Fruit fly (Drosophila melanogaster): Measurements from ENCODE around the gene Tak1.

Tak1 gene

dm6 chrX:20501040-20501609, 23.6 kb downstream of the Tak1 start (continued):
- TF ChIP-seq Atf-2 (GFP tag; optimal IDR thresholded peaks at IDR 0.05) (peak; percentile 10), danr (GFP tag; IDR thresholded peaks at IDR 0.05) (no peak), PHDP (tag; optimal IDR thresholded peaks at IDR 0.05) (peak; percentile 25), CG12744 (GFP tag; optimal IDR thresholded peaks at IDR 0.05) (no peak), CG7271 (tag; optimal IDR thresholded peaks at IDR 0.05) (no peak), twi (tag; optimal IDR thresholded peaks at IDR 0.05) (no peak), ac (GFP tag; optimal IDR thresholded peaks at IDR 0.05) (no peak), fd3F (GFP tag; optimal IDR thresholded peaks at IDR 0.05) (peak; percentile 11), sqz (GFP tag; optimal IDR thresholded peaks at IDR 0.05) (no peak), fd64A (GFP tag; optimal IDR thresholded peaks at IDR 0.05) (no peak), mirr (GFP tag; optimal IDR thresholded peaks at IDR 0.05) (no peak), CG10462 (GFP tag; optimal IDR thresholded peaks at IDR 0.05) (no peak), az2 (GFP tag; optimal IDR thresholded peaks at IDR 0.05) (peak; percentile 46), CG15601 (tag; optimal IDR thresholded peaks at IDR 0.05) (no peak), CG15011 (GFP tag; optimal IDR thresholded peaks at IDR 0.05) (no peak), CG12659 (GFP tag; optimal IDR thresholded peaks at IDR 0.05) (no peak), al (GFP tag; IDR thresholded peaks at IDR 0.05) (no peak), HLH3B (GFP tag; IDR thresholded peaks at IDR 0.05) (peak; percentile 6; the same call in 1 of the 2 replicates), Nf-YC (tag; optimal IDR thresholded peaks at IDR 0.05) (no peak), CG34422 (GFP tag; IDR thresholded peaks at IDR 0.05) (0 out of 3 replicates have a peak, but pooled peaks have one; percentile 32), Jarid2 (GFP tag; optimal IDR thresholded peaks at IDR 0.05) (no peak), Hr78 (GFP tag; optimal IDR thresholded peaks at IDR 0.05) (no peak), CG33557 (GFP tag; optimal IDR thresholded peaks at IDR 0.05) (no peak), CG12104 (GFP tag; optimal IDR thresholded peaks at IDR 0.05) (no peak), cas (GFP tag; IDR thresholded peaks at IDR 0.05) (no peak), CG7556 (GFP tag; optimal IDR thresholded peaks at IDR 0.05) (peak; percentile 46), zen (tag; optimal IDR thresholded peaks at IDR 0.05) (no peak), hbn (GFP tag; IDR thresholded peaks at IDR 0.05; ENCODE audit: partially characterized antibody) (no peak), CG2712 (tag; optimal IDR thresholded peaks at IDR 0.05) (peak; percentile 52), bbx (GFP tag; IDR thresholded peaks at IDR 0.05; ENCODE audit: partially characterized antibody) (no peak), NFAT (GFP tag; IDR thresholded peaks at IDR 0.05) (no peak), fu2 (GFP tag; optimal IDR thresholded peaks at IDR 0.05) (no peak), bowl (GFP tag; IDR thresholded peaks at IDR 0.05) (no peak), sima (GFP tag; optimal IDR thresholded peaks at IDR 0.05) (no peak), BEAF-32 (GFP tag; optimal IDR thresholded peaks at IDR 0.05) (no peak), Tbp (GFP tag; optimal IDR thresholded peaks at IDR 0.05) (no peak), Nf-YB (GFP tag; optimal IDR thresholded peaks at IDR 0.05) (no peak), CG8765 (GFP tag; IDR thresholded peaks at IDR 0.05) (no peak), Max (GFP tag; optimal IDR thresholded peaks at IDR 0.05) (no peak), lola (GFP tag; optimal IDR thresholded peaks at IDR 0.05) (no peak), slbo (GFP tag; IDR thresholded peaks at IDR 0.05) (peak; percentile 72), CG14050 (GFP tag; IDR thresholded peaks at IDR 0.05) (no peak), sens (GFP tag) (peak; percentile 89), CG7357 (GFP tag; IDR thresholded peaks at IDR 0.05) (no peak), Doc3 (GFP tag; IDR thresholded peaks at IDR 0.05; ENCODE audit: partially characterized antibody) (no peak), CG9876 (GFP tag; optimal IDR thresholded peaks at IDR 0.05) (no peak), sr (GFP tag; IDR thresholded peaks at IDR 0.05) (no peak)
